Worm (Caenorhabditis elegans) whole organism, L1 larva: ENCODE data around the gene F09B12.3.

Experiments used
- ama-1 ChIP-seq: fragments of 150-350 bp; optimal IDR thresholded peaks from 2 replicates; lab custom pipeline; 2014
- ces-1 ChIP-seq: fragments of 150-350 bp; optimal IDR thresholded peaks from 2 replicates; lab custom pipeline; 2014; ENCODE audit warnings: missing biosample characterization, missing genetic modification reagents, missing genetic modification characterization
- egl-13 ChIP-seq: sonication (generic microtip); optimal IDR thresholded peaks from 2 replicates; lab custom pipeline; 2016; ENCODE audit warnings: missing genotype, missing genetic modification reagents, missing genetic modification characterization, missing compliant biosample characterization
- hlh-4 ChIP-seq: sonication (generic microtip); optimal IDR thresholded peaks from 2 replicates; lab custom pipeline; 2016; ENCODE audit warnings: mild to moderate bottlenecking, missing genetic modification characterization, missing compliant biosample characterization
- jun-1 ChIP-seq: fragments of 150-350 bp; optimal IDR thresholded peaks from 2 replicates; lab custom pipeline; 2014; ENCODE audit warnings: missing biosample characterization, missing genetic modification reagents, missing genetic modification characterization
- nhr-237 ChIP-seq: fragments of 150-350 bp; optimal IDR thresholded peaks from 2 replicates; lab custom pipeline; 2014; ENCODE audit warnings: missing biosample characterization, missing genetic modification characterization
- nhr-76 ChIP-seq: sonication (generic microtip); optimal IDR thresholded peaks from 2 replicates; lab custom pipeline; 2017; ENCODE audit warnings: missing biosample characterization, missing genetic modification characterization
- sox-4 ChIP-seq: sonication (generic microtip); optimal IDR thresholded peaks from 2 replicates; lab custom pipeline; 2016; ENCODE audit warnings: missing genetic modification characterization, missing compliant biosample characterization
- swsn-7 ChIP-seq: sonication (generic microtip); optimal IDR thresholded peaks from 2 replicates; lab custom pipeline; 2016; ENCODE audit warnings: missing genetic modification characterization, missing compliant biosample characterization
- unc-130 ChIP-seq: fragments of 150-350 bp; optimal IDR thresholded peaks from 2 replicates; lab custom pipeline; 2017; ENCODE audit warnings: missing biosample characterization, missing genetic modification characterization, inconsistent platforms
- ztf-11 ChIP-seq, 2 experiments: sonication (generic microtip); optimal IDR thresholded peaks; 2 replicates each; lab custom pipeline; 2016 to 2017; ENCODE audit warnings: missing genetic modification characterization in 2 of 2, missing biosample characterization in 1 of 2, missing compliant biosample characterization in 1 of 2
- ztf-4 ChIP-seq: fragments of 150-350 bp; optimal IDR thresholded peaks from 2 replicates; lab custom pipeline; 2014; ENCODE audit warnings: missing biosample characterization, missing genetic modification characterization

DNA sequence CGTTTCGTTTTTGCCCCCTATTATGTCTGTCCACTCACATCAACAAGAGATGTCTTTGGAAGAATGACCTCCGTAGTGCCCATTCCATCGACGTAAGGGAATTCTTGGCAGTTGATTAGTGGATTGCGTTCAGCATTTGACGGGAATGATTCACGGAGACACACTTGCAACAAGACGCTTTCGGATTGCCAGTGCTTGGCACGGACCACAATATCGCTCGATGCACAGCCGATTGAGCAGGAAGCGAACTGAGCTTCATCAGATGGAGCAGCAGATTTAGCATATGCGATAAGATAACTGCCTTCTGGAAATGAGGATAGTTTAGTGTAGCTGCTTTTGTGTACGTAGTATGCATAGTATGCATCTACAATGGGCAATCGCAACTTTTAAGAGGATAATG is 5.7 kb upstream of the F09B12.3 start:
- no peak for TF ChIP-seq ztf-11 (tag; optimal IDR thresholded peaks at IDR 0.05; lab: Kevin White, UChicago)
- TF ChIP-seq egl-13 (tag; lab: Kevin White, UChicago): no peak
- TF ChIP-seq ztf-4: no peak
- no peak for TF ChIP-seq nhr-237 (tag; lab: Kevin White, UChicago)
- TF ChIP-seq hlh-4 (tag; lab: Kevin White, UChicago): no peak
- TF ChIP-seq ama-1 (lab: Kevin White, UChicago): no peak
- no peak for TF ChIP-seq sox-4 (tag; lab: Kevin White, UChicago)
- TF ChIP-seq nhr-76 (tag; lab: Kevin White, UChicago): no peak
- no peak for TF ChIP-seq ces-1 (GFP tag; lab: Kevin White, UChicago)
- TF ChIP-seq swsn-7: no peak
- TF ChIP-seq unc-130 (tag; lab: Kevin White, UChicago): no peak
- TF ChIP-seq jun-1 (tag; lab: Kevin White, UChicago): no peak
